Worm (Caenorhabditis elegans): ENCODE results near the gene dlc-2.

- TF ChIP-seq pha-4 (tag; optimal IDR thresholded peaks at IDR 0.05), result no peak
- no peak for TF ChIP-seq ZK546.5 (tag; optimal IDR thresholded peaks at IDR 0.05)
- no peak for TF ChIP-seq nhr-76 (tag; optimal IDR thresholded peaks at IDR 0.05)
- no peak for TF ChIP-seq ztf-4 (tag; optimal IDR thresholded peaks at IDR 0.05)
Observed at ce11 chrIV:12131308-12132072, 20.1 kb upstream of the dlc-2 start.

Measured in whole organism, L3 larva.